Fruit fly (Drosophila melanogaster): ENCODE results near the gene Edg78E.

dm6 chr3L:21319957-21320356, 22.4 kb upstream of the Edg78E start:
- TF ChIP-seq CG15710 (tag; optimal IDR thresholded peaks at IDR 0.05) (no peak), CG12605 (GFP tag; IDR thresholded peaks at IDR 0.05) (no peak)
